Worm (Caenorhabditis elegans) whole organism, L4 larva: ENCODE results near the gene rps-18.

Experiments used
- ceh-82 ChIP-seq: sonication (generic microtip); optimal IDR thresholded peaks from 2 replicates; lab custom pipeline; 2017; ENCODE audit warnings: missing biosample characterization, missing genetic modification characterization
- lir-3 ChIP-seq: sonication (generic microtip); optimal IDR thresholded peaks from 2 replicates; lab custom pipeline; 2016; ENCODE audit warnings: mild to moderate bottlenecking, missing genetic modification characterization, missing compliant biosample characterization
- madf-5 ChIP-seq, 2 experiments: fragments of 200-800 bp; sonication (Bioruptor generic); IDR thresholded peaks; 2 replicates each; pipeline ENCODE4 v1.3.6; 2022; ENCODE audit warnings: missing compliant biosample characterization in 2 of 2, missing genetic modification characterization in 2 of 2
- unc-130 ChIP-seq: sonication (generic microtip); optimal IDR thresholded peaks from 2 replicates; lab custom pipeline; 2016; ENCODE audit warnings: missing genetic modification reagents, missing genetic modification characterization, missing compliant biosample characterization

ce11 chrIV:14792602-14793232, 32.8 kb upstream of the rps-18 start, which contains the start of gene gdi-1:
- TF ChIP-seq lir-3 (tag; lab: Kevin White, UChicago) (no peak), ceh-82 (tag; lab: Kevin White, UChicago) (no peak), unc-130 (GFP tag; lab: Kevin White, UChicago) (no peak), madf-5 (GFP tag; IDR thresholded peaks at IDR 0.05; lab: Robert Waterston, UW) (no peak)
